Fruit fly (Drosophila melanogaster) whole organism, embryonic: ENCODE measurements around the gene Dora.
A peak's percentile ranks its signal among the peaks of the same experiment; 100 is the strongest.

Experiments
- CG10209 ChIP-seq: fragments of 200-800 bp; sonication (Bioruptor generic); optimal IDR thresholded peaks from 3 replicates; lab custom pipeline; 2017; ENCODE audit warnings: missing biosample characterization, mild to moderate bottlenecking, missing genetic modification characterization, missing genetic modification reagents
- CG10565 ChIP-seq: fragments of 200-800 bp; sonication (Bioruptor generic); optimal IDR thresholded peaks from 3 replicates; lab custom pipeline; 2016; ENCODE audit warnings: missing biosample characterization, mild to moderate bottlenecking, missing genetic modification characterization
- CG11723 ChIP-seq: fragments of 200-800 bp; sonication (Bioruptor generic); optimal IDR thresholded peaks from 2 replicates; lab custom pipeline; 2017; ENCODE audit warnings: missing biosample characterization, mild to moderate bottlenecking, missing genetic modification characterization
- CG12391 ChIP-seq: fragments of 200-800 bp; sonication (Bioruptor generic); optimal IDR thresholded peaks from 3 replicates; lab custom pipeline; 2018; ENCODE audit warnings: missing biosample characterization, mild to moderate bottlenecking, missing genetic modification characterization, moderate library complexity
- CG13287 ChIP-seq: fragments of 200-800 bp; sonication (Bioruptor generic); IDR thresholded peaks from 2 replicates; pipeline ENCODE4 v1.3.6; 2022; ENCODE audit warnings: missing biosample characterization, missing genetic modification characterization; ENCODE audit not compliant: partially characterized antibody
- CG16779 ChIP-seq: fragments of 200-800 bp; sonication (Bioruptor generic); IDR thresholded peaks from 2 replicates; pipeline ENCODE4 v1.3.6; 2022; ENCODE audit warnings: missing biosample characterization, missing genetic modification characterization
- CG16863 ChIP-seq: fragments of 200-800 bp; sonication (Bioruptor generic); optimal IDR thresholded peaks from 3 replicates; lab custom pipeline; 2016; ENCODE audit warnings: missing biosample characterization, missing genetic modification characterization
- CG17328 ChIP-seq: fragments of 200-800 bp; sonication (Bioruptor generic); IDR thresholded peaks from 2 replicates; pipeline ENCODE4 v1.3.6; 2022; ENCODE audit warnings: missing biosample characterization, missing genetic modification characterization
- CG17385 ChIP-seq: fragments of 200-800 bp; sonication (Bioruptor generic); optimal IDR thresholded peaks from 3 replicates; lab custom pipeline; 2018; ENCODE audit warnings: missing biosample characterization, mild to moderate bottlenecking, missing genetic modification characterization
- CG17829 ChIP-seq: fragments of 200-800 bp; optimal IDR thresholded peaks from 2 replicates; lab custom pipeline; 2019; ENCODE audit warnings: missing biosample characterization, mild to moderate bottlenecking, missing genetic modification characterization, moderate library complexity
- CG1832 ChIP-seq: fragments of 200-800 bp; sonication (Bioruptor generic); optimal IDR thresholded peaks from 2 replicates; lab custom pipeline; 2017; ENCODE audit warnings: missing biosample characterization, mild to moderate bottlenecking, missing genetic modification characterization, inconsistent platforms
- CG18619 ChIP-seq: fragments of 200-800 bp; sonication (Bioruptor generic); optimal IDR thresholded peaks from 3 replicates; lab custom pipeline; 2017; ENCODE audit warnings: missing biosample characterization, mild to moderate bottlenecking, missing genetic modification characterization
- CG2129 ChIP-seq: fragments of 200-800 bp; sonication (Bioruptor generic); IDR thresholded peaks from 2 replicates; pipeline ENCODE4 v1.3.6; 2022; ENCODE audit warnings: missing biosample characterization, missing genetic modification characterization; ENCODE audit not compliant: partially characterized antibody
- CG2678 ChIP-seq: fragments of 200-800 bp; sonication (Bioruptor generic); optimal IDR thresholded peaks from 3 replicates; lab custom pipeline; 2019; ENCODE audit warnings: missing biosample characterization, mild to moderate bottlenecking, missing genetic modification characterization, moderate library complexity
- CG2712 ChIP-seq: fragments of 200-800 bp; optimal IDR thresholded peaks from 3 replicates; lab custom pipeline; 2019; ENCODE audit warnings: missing biosample characterization, mild to moderate bottlenecking, missing genetic modification characterization, moderate library complexity
- CG31441 ChIP-seq: fragments of 200-800 bp; sonication (Bioruptor generic); IDR thresholded peaks from 2 replicates; pipeline ENCODE4 v1.3.6; 2022; ENCODE audit warnings: missing biosample characterization, missing genetic modification characterization
- CG3163 ChIP-seq: fragments of 200-800 bp; sonication (Bioruptor generic); optimal IDR thresholded peaks from 3 replicates; lab custom pipeline; 2016; ENCODE audit warnings: missing biosample characterization, missing genetic modification characterization
- CG32532 ChIP-seq: fragments of 200-800 bp; sonication (Bioruptor generic); IDR thresholded peaks from 2 replicates; pipeline ENCODE4 v1.3.6; 2022; ENCODE audit warnings: missing biosample characterization, missing genetic modification characterization
- CG34376 ChIP-seq: fragments of 200-800 bp; sonication (Bioruptor generic); optimal IDR thresholded peaks from 2 replicates; lab custom pipeline; 2018; ENCODE audit warnings: missing biosample characterization, mild to moderate bottlenecking, missing genetic modification characterization
- CG7839 ChIP-seq: fragments of 200-800 bp; sonication (Bioruptor generic); optimal IDR thresholded peaks from 3 replicates; lab custom pipeline; 2018; ENCODE audit warnings: missing biosample characterization, mild to moderate bottlenecking, missing genetic modification characterization, moderate library complexity
- CG8290 ChIP-seq, 3 experiments: fragments of 200-800 bp; sonication (Bioruptor generic); optimal IDR thresholded peaks; 2 replicates each; lab custom pipeline; 2016 to 2019; ENCODE audit warnings: missing biosample characterization in 3 of 3, missing genetic modification characterization in 3 of 3, mild to moderate bottlenecking in 2 of 3, moderate library complexity in 1 of 3
- CG8388 ChIP-seq: fragments of 200-800 bp; sonication (Bioruptor generic); optimal IDR thresholded peaks from 2 replicates; lab custom pipeline; 2019; ENCODE audit warnings: missing biosample characterization, mild to moderate bottlenecking, missing genetic modification characterization, moderate library complexity
- CG9609 ChIP-seq: fragments of 200-800 bp; sonication (Bioruptor generic); optimal IDR thresholded peaks from 3 replicates; lab custom pipeline; 2016; ENCODE audit warnings: missing biosample characterization, missing genetic modification characterization
- Doc2 ChIP-seq: fragments of 200-800 bp; sonication (Bioruptor generic); IDR thresholded peaks from 2 replicates; pipeline ENCODE4 v1.3.6; 2022; ENCODE audit warnings: missing biosample characterization, missing genetic modification characterization
- Ets65A ChIP-seq: fragments of 200-800 bp; sonication (Bioruptor generic); peaks from one replicate; lab custom pipeline; 2016; ENCODE audit warnings: missing biosample characterization, missing genetic modification characterization
- HHEX ChIP-seq: fragments of 200-800 bp; sonication (Bioruptor generic); optimal IDR thresholded peaks from 3 replicates; lab custom pipeline; 2017; ENCODE audit warnings: missing biosample characterization, mild to moderate bottlenecking, missing genetic modification characterization, missing genetic modification reagents
- HmgD ChIP-seq: fragments of 200-800 bp; sonication (Bioruptor generic); optimal IDR thresholded peaks from 3 replicates; lab custom pipeline; 2016; ENCODE audit warnings: missing biosample characterization, missing genetic modification characterization
- Hmr ChIP-seq: fragments of 200-800 bp; sonication (Bioruptor generic); optimal IDR thresholded peaks from 3 replicates; lab custom pipeline; 2017; ENCODE audit warnings: mild to moderate bottlenecking, missing biosample characterization, missing genetic modification reagents, missing genetic modification characterization
- MBD-R2 ChIP-seq: fragments of 200-800 bp; sonication (Bioruptor generic); IDR thresholded peaks from 2 replicates; pipeline ENCODE4 v1.3.6; 2022; ENCODE audit warnings: missing biosample characterization, missing genetic modification characterization
- Mrtf ChIP-seq: fragments of 200-800 bp; sonication (Bioruptor generic); IDR thresholded peaks from 3 replicates; pipeline ENCODE4 v1.3.6; 2022; ENCODE audit warnings: missing biosample characterization, missing genetic modification characterization
- Optix ChIP-seq: fragments of 200-800 bp; sonication (Bioruptor generic); IDR thresholded peaks from 3 replicates; pipeline ENCODE4 v1.3.6; 2022; ENCODE audit warnings: missing biosample characterization, missing genetic modification characterization
- Poxn ChIP-seq: fragments of 200-800 bp; sonication (Bioruptor generic); IDR thresholded peaks from 2 replicates; pipeline ENCODE4 v1.3.6; 2022; ENCODE audit warnings: missing biosample characterization, missing genetic modification characterization
- bab2 ChIP-seq: fragments of 200-800 bp; sonication (Bioruptor generic); optimal IDR thresholded peaks from 2 replicates; lab custom pipeline; 2016; ENCODE audit warnings: missing biosample characterization, missing genetic modification characterization
- chif ChIP-seq, 2 experiments: fragments of 200-800 bp; sonication (Bioruptor generic); optimal IDR thresholded peaks; 3 replicates each; lab custom pipeline; 2016; ENCODE audit warnings: missing biosample characterization in 2 of 2, missing genetic modification characterization in 2 of 2
- croc ChIP-seq: fragments of 200-800 bp; sonication (Bioruptor generic); conservative IDR thresholded peaks from 3 replicates; pipeline ENCODE4 v1.3.6; 2022; ENCODE audit warnings: missing biosample characterization, missing genetic modification characterization
- dmrt11E ChIP-seq: fragments of 200-800 bp; sonication (Bioruptor generic); optimal IDR thresholded peaks from 3 replicates; lab custom pipeline; 2018; ENCODE audit warnings: missing biosample characterization, mild to moderate bottlenecking, missing genetic modification characterization, moderate library complexity
- dpn ChIP-seq, 2 experiments: fragments of 200-800 bp; sonication (Bioruptor generic); optimal IDR thresholded peaks; 3 replicates each; lab custom pipeline; 2016; ENCODE audit warnings: missing biosample characterization in 2 of 2, missing genetic modification characterization in 2 of 2
- ftz-f1 ChIP-seq: fragments of 200-800 bp; sonication (Bioruptor generic); optimal IDR thresholded peaks from 2 replicates; lab custom pipeline; 2016; ENCODE audit warnings: missing biosample characterization, missing genetic modification characterization
- kay ChIP-seq: fragments of 200-800 bp; sonication (Bioruptor generic); optimal IDR thresholded peaks from 2 replicates; lab custom pipeline; 2016; ENCODE audit warnings: missing biosample characterization, missing genetic modification characterization
- ken ChIP-seq: fragments of 200-800 bp; sonication (Bioruptor generic); IDR thresholded peaks from 3 replicates; pipeline ENCODE4 v1.3.6; 2022; ENCODE audit warnings: missing biosample characterization, missing genetic modification characterization
- lmd ChIP-seq: fragments of 200-800 bp; sonication (Bioruptor generic); IDR thresholded peaks from 2 replicates; pipeline ENCODE4 v1.3.6; 2022; ENCODE audit warnings: missing biosample characterization, missing genetic modification characterization
- pan ChIP-seq, 4 experiments: fragments of >200 bp in 3 of 4; fragments of 200-800 bp in 1 of 4; sonication (Bioruptor generic) in 1 of 4; optimal IDR thresholded peaks in 3 of 4; IDR thresholded peaks in 1 of 4; 2 replicates each; pipeline versions ENCODE4 v1.3.6 to Lab custom; 2017 to 2022; ENCODE audit warnings: missing biosample characterization in 2 of 4, missing genetic modification characterization in 2 of 4, mixed read lengths in 1 of 4
- prd ChIP-seq, 3 experiments: fragments of >200 bp in 2 of 3; fragments of 200-800 bp in 1 of 3; sonication (Bioruptor generic) in 1 of 3; optimal IDR thresholded peaks in 2 of 3; IDR thresholded peaks in 1 of 3; 2 replicates in 2 of 3; 3 replicates in 1 of 3; pipeline versions ENCODE4 v1.3.6 to Lab custom; 2017 to 2022; ENCODE audit warnings: missing biosample characterization in 1 of 3, missing genetic modification characterization in 1 of 3
- pum ChIP-seq: fragments of 200-800 bp; sonication (Bioruptor generic); optimal IDR thresholded peaks from 2 replicates; lab custom pipeline; 2016; ENCODE audit warnings: missing biosample characterization, missing genetic modification characterization
- ro ChIP-seq: fragments of 200-800 bp; sonication (Bioruptor generic); IDR thresholded peaks from 2 replicates; pipeline ENCODE4 v1.3.6; 2022; ENCODE audit warnings: missing biosample characterization, missing genetic modification characterization
- schlank ChIP-seq: fragments of 200-800 bp; sonication (Bioruptor generic); optimal IDR thresholded peaks from 2 replicates; lab custom pipeline; 2018; ENCODE audit warnings: missing biosample characterization, mild to moderate bottlenecking, missing genetic modification characterization
- slou ChIP-seq: fragments of 200-800 bp; sonication (Bioruptor generic); optimal IDR thresholded peaks from 3 replicates; lab custom pipeline; 2016; ENCODE audit warnings: missing biosample characterization, missing genetic modification characterization
- tgo ChIP-seq: fragments of 200-800 bp; sonication (Bioruptor generic); IDR thresholded peaks from 3 replicates; pipeline ENCODE4 v1.3.6; 2022; ENCODE audit warnings: missing biosample characterization, missing genetic modification characterization
- twi ChIP-seq: fragments of 200-800 bp; optimal IDR thresholded peaks from 2 replicates; lab custom pipeline; 2019; ENCODE audit warnings: missing biosample characterization, mild to moderate bottlenecking, missing genetic modification characterization, moderate library complexity

The Dora gene

dm6 chrX:18837046-18837445 is 26.7 kb upstream of the Dora start (continued):
- TF ChIP-seq CG12391 = peak; percentile 45
- peak; percentile 43 for TF ChIP-seq CG17829
- peak; percentile 3 for TF ChIP-seq CG18619 (GFP tag; lab: Kevin White, UChicago)
- 0 out of 2 replicates have a peak, but pooled peaks have one; percentile 22 for TF ChIP-seq ro (GFP tag; lab: Robert Waterston, UW)
- no peak for TF ChIP-seq prd (optimal IDR thresholded peaks at IDR 0.05; lab: Kevin White, UChicago)
- TF ChIP-seq prd (GFP tag; IDR thresholded peaks at IDR 0.05; lab: Robert Waterston, UW) = peak; percentile 56; the same call in 1 of the 3 replicates
- TF ChIP-seq dpn (GFP tag; optimal IDR thresholded peaks at IDR 0.05; lab: Kevin White, UChicago) = peak; percentile 41 to 42
- peak; percentile 42; the same call in 1 of the 3 replicates for TF ChIP-seq ken (GFP tag; lab: Robert Waterston, UW)
- TF ChIP-seq Mrtf (GFP tag; lab: Robert Waterston, UW) = 0 out of 3 replicates have a peak, but pooled peaks have one; percentile 11
- peak in 1 of 2 experiments; percentile 35 for TF ChIP-seq pan (optimal IDR thresholded peaks at IDR 0.05; lab: Kevin White, UChicago)
- peak in 1 of 2 experiments; percentile 71 for TF ChIP-seq pan (GFP tag; optimal IDR thresholded peaks at IDR 0.05 in 1 of 2, IDR thresholded peaks at IDR 0.05 in 1 of 2)
- peak; percentile 60 for TF ChIP-seq CG7839
- TF ChIP-seq Poxn (GFP tag; lab: Robert Waterston, UW) = no peak
- no peak for TF ChIP-seq CG10209 (GFP tag; lab: Kevin White, UChicago)
- TF ChIP-seq slou = no peak
- TF ChIP-seq lmd (GFP tag; lab: Robert Waterston, UW) = peak; percentile 64
- TF ChIP-seq MBD-R2 (GFP tag; lab: Robert Waterston, UW) = no peak
- peak; percentile 42 for TF ChIP-seq dmrt11E (tag; lab: Kevin White, UChicago)
- peak; percentile 33 for TF ChIP-seq bab2 (GFP tag; lab: Kevin White, UChicago)
- TF ChIP-seq croc (GFP tag; lab: Robert Waterston, UW) = no peak; the same call in 2 of the 3 replicates
- TF ChIP-seq schlank (tag; lab: Kevin White, UChicago) = peak; percentile 3
- TF ChIP-seq CG34376 (GFP tag; lab: Kevin White, UChicago) = no peak
- no peak for TF ChIP-seq CG2129 (GFP tag; lab: Robert Waterston, UW)
- TF ChIP-seq CG3163 (GFP tag; lab: Kevin White, UChicago) = no peak
- TF ChIP-seq CG17385 = peak; percentile 30
- TF ChIP-seq CG16779 (GFP tag; lab: Robert Waterston, UW) = no peak
- TF ChIP-seq CG31441 = peak; percentile 55
- TF ChIP-seq CG1832 (GFP tag; lab: Kevin White, UChicago) = no peak
- peak; percentile 71 for TF ChIP-seq Ets65A (GFP tag; lab: Kevin White, UChicago)
- peak; percentile 28 for TF ChIP-seq CG8388 (GFP tag; lab: Kevin White, UChicago)
- TF ChIP-seq CG11723 (GFP tag; lab: Kevin White, UChicago) = peak; percentile 10
- no peak for TF ChIP-seq CG10565 (GFP tag; lab: Kevin White, UChicago)
- peak; percentile 59 for TF ChIP-seq CG9609
- peak; percentile 47 for TF ChIP-seq kay (GFP tag; lab: Kevin White, UChicago)
- no peak for TF ChIP-seq CG8290 (GFP tag; optimal IDR thresholded peaks at IDR 0.05; lab: Kevin White, UChicago)
- peak in 1 of 2 experiments; percentile 77 for TF ChIP-seq CG8290 (tag; optimal IDR thresholded peaks at IDR 0.05; lab: Kevin White, UChicago)
- peak; percentile 62 for TF ChIP-seq CG2712 (tag; lab: Kevin White, UChicago)
- no peak for TF ChIP-seq ftz-f1
- 0 out of 3 replicates have a peak, but pooled peaks have one; percentile 21 for TF ChIP-seq Optix (GFP tag; lab: Robert Waterston, UW)
- TF ChIP-seq pum (GFP tag; lab: Kevin White, UChicago) = peak; percentile 33
- no peak for TF ChIP-seq CG13287 (GFP tag; lab: Robert Waterston, UW)
- peak; percentile 21 to 31 for TF ChIP-seq chif (GFP tag; optimal IDR thresholded peaks at IDR 0.05; lab: Kevin White, UChicago)
- no peak for TF ChIP-seq CG16863 (GFP tag; lab: Kevin White, UChicago)
- no peak for TF ChIP-seq twi (tag; lab: Kevin White, UChicago)
- TF ChIP-seq Hmr (GFP tag; lab: Kevin White, UChicago) = peak; percentile 7
- TF ChIP-seq CG17328 (GFP tag; lab: Robert Waterston, UW) = 0 out of 2 replicates have a peak, but pooled peaks have one; percentile 23
- no peak for TF ChIP-seq HmgD
- TF ChIP-seq HHEX (GFP tag; lab: Kevin White, UChicago) = no peak
- TF ChIP-seq CG32532 = peak; percentile 43; the same call in 1 of the 2 replicates
- TF ChIP-seq CG2678 (tag; lab: Kevin White, UChicago) = peak; percentile 33
- peak; percentile 76 for TF ChIP-seq tgo (GFP tag; lab: Robert Waterston, UW)
- TF ChIP-seq Doc2 = no peak
